Fruit fly (Drosophila melanogaster) S2 (cell line): Measurements from ENCODE around the gene PIG-K.

Experiments
- CG8478 ChIP-seq: fragments of >200 bp; optimal IDR thresholded peaks from 2 replicates; lab custom pipeline; 2018
- CTCF ChIP-seq, 2 experiments: fragments of >200 bp; optimal IDR thresholded peaks; 2 replicates each; lab custom pipeline; 2018

dm6 chrX:1965512-1965911 is 43.7 kb downstream of the PIG-K start:
- TF ChIP-seq CTCF (optimal IDR thresholded peaks at IDR 0.05; lab: Kevin White, UChicago) = no peak
- TF ChIP-seq CG8478 (lab: Kevin White, UChicago) = no peak
